Fruit fly (Drosophila melanogaster) whole organism, prepupa: ENCODE data around the gene CG13841.

ENCODE experiments used
- Blimp-1 ChIP-seq: fragments of 200-800 bp; sonication (Bioruptor generic); optimal IDR thresholded peaks from 3 replicates; lab custom pipeline; 2017; ENCODE audit warnings: missing biosample characterization, missing genetic modification characterization, mild to moderate bottlenecking, moderate library complexity, missing genetic modification reagents
- CG10631 ChIP-seq: fragments of 200-800 bp; sonication (Bioruptor generic); optimal IDR thresholded peaks from 2 replicates; lab custom pipeline; 2016; ENCODE audit warnings: missing biosample characterization, missing genetic modification characterization
- CG11294 ChIP-seq: fragments of 200-800 bp; sonication (Bioruptor generic); IDR thresholded peaks from 2 replicates; pipeline ENCODE4 v1.3.6; 2022; ENCODE audit warnings: missing biosample characterization, missing genetic modification characterization
- CG11762 ChIP-seq: fragments of 200-800 bp; sonication (Bioruptor generic); optimal IDR thresholded peaks from 3 replicates; lab custom pipeline; 2016; ENCODE audit warnings: missing biosample characterization, missing genetic modification characterization; ENCODE audit not compliant: insufficient read depth
- CG1621 ChIP-seq: fragments of 200-800 bp; sonication (Bioruptor generic); optimal IDR thresholded peaks from 3 replicates; lab custom pipeline; 2018; ENCODE audit warnings: missing biosample characterization, mild to moderate bottlenecking, missing genetic modification characterization
- CG16779 ChIP-seq: fragments of 200-800 bp; sonication (Bioruptor generic); optimal IDR thresholded peaks from 3 replicates; lab custom pipeline; 2017; ENCODE audit warnings: missing biosample characterization, mild to moderate bottlenecking, missing genetic modification characterization
- CG3032 ChIP-seq: fragments of 200-800 bp; optimal IDR thresholded peaks from 2 replicates; lab custom pipeline; 2019; ENCODE audit warnings: missing biosample characterization, mild to moderate bottlenecking, missing genetic modification characterization, moderate library complexity
- CG32006 ChIP-seq: fragments of 200-800 bp; sonication (Bioruptor generic); optimal IDR thresholded peaks from 3 replicates; lab custom pipeline; 2017; ENCODE audit warnings: missing biosample characterization, mild to moderate bottlenecking, missing genetic modification characterization
- CG34406 ChIP-seq: fragments of 200-800 bp; sonication (Bioruptor generic); optimal IDR thresholded peaks from 3 replicates; lab custom pipeline; 2016; ENCODE audit warnings: missing biosample characterization, missing genetic modification characterization
- CG4318 ChIP-seq: fragments of 200-800 bp; sonication (Bioruptor generic); optimal IDR thresholded peaks from 3 replicates; lab custom pipeline; 2017; ENCODE audit warnings: missing biosample characterization, mild to moderate bottlenecking, missing genetic modification characterization
- CG6792 ChIP-seq: fragments of 200-800 bp; sonication (Bioruptor generic); optimal IDR thresholded peaks from 3 replicates; lab custom pipeline; 2016; ENCODE audit warnings: missing biosample characterization, missing genetic modification characterization
- CG6808 ChIP-seq: fragments of 200-800 bp; sonication (Bioruptor generic); optimal IDR thresholded peaks from 3 replicates; lab custom pipeline; 2017; ENCODE audit warnings: missing biosample characterization, missing genetic modification characterization, mild to moderate bottlenecking, moderate library complexity, missing genetic modification reagents
- CG6854 ChIP-seq: fragments of 200-800 bp; sonication (Bioruptor generic); optimal IDR thresholded peaks from 2 replicates; lab custom pipeline; 2017; ENCODE audit warnings: missing biosample characterization, mild to moderate bottlenecking, missing genetic modification characterization
- CG7368 ChIP-seq: fragments of 200-800 bp; sonication (Bioruptor generic); optimal IDR thresholded peaks from 3 replicates; lab custom pipeline; 2016; ENCODE audit warnings: missing biosample characterization, missing genetic modification characterization
- CG8319 ChIP-seq: fragments of 200-800 bp; sonication (Bioruptor generic); optimal IDR thresholded peaks from 3 replicates; lab custom pipeline; 2016; ENCODE audit warnings: missing biosample characterization, missing genetic modification characterization
- CG8632 ChIP-seq: fragments of 200-800 bp; sonication (Bioruptor generic); optimal IDR thresholded peaks from 3 replicates; lab custom pipeline; 2016; ENCODE audit warnings: missing biosample characterization, missing genetic modification characterization
- CG9139 ChIP-seq: fragments of 200-800 bp; sonication (Bioruptor generic); optimal IDR thresholded peaks from 3 replicates; lab custom pipeline; 2017; ENCODE audit warnings: missing biosample characterization, mild to moderate bottlenecking, missing genetic modification characterization
- Eip75B ChIP-seq: fragments of 200-800 bp; sonication (Bioruptor generic); optimal IDR thresholded peaks from 3 replicates; lab custom pipeline; 2016; ENCODE audit warnings: missing biosample characterization, missing genetic modification characterization
- Eip78C ChIP-seq: fragments of 200-800 bp; sonication (Bioruptor generic); peaks from one replicate; lab custom pipeline; 2016; ENCODE audit warnings: missing biosample characterization, missing genetic modification characterization
- Ets21C ChIP-seq: fragments of 200-800 bp; sonication (Bioruptor generic); optimal IDR thresholded peaks from 3 replicates; lab custom pipeline; 2016; ENCODE audit warnings: missing biosample characterization, missing genetic modification characterization
- Ets96B ChIP-seq: fragments of 200-800 bp; optimal IDR thresholded peaks from 2 replicates; lab custom pipeline; 2019; ENCODE audit warnings: missing biosample characterization, mild to moderate bottlenecking, missing genetic modification characterization, moderate library complexity
- Hr38 ChIP-seq: sonication (Bioruptor generic); optimal IDR thresholded peaks from 2 replicates; lab custom pipeline; 2016; ENCODE audit warnings: missing biosample characterization, missing genetic modification characterization
- Hr39 ChIP-seq: fragments of 200-800 bp; sonication (Bioruptor generic); optimal IDR thresholded peaks from 2 replicates; lab custom pipeline; 2016; ENCODE audit warnings: missing biosample characterization, missing genetic modification characterization
- Hr4 ChIP-seq: fragments of 200-800 bp; sonication (Bioruptor generic); optimal IDR thresholded peaks from 3 replicates; lab custom pipeline; 2016; ENCODE audit warnings: missing biosample characterization, missing genetic modification characterization
- Lpt ChIP-seq: fragments of 200-800 bp; sonication (Bioruptor generic); optimal IDR thresholded peaks from 3 replicates; lab custom pipeline; 2016; ENCODE audit warnings: missing biosample characterization, missing genetic modification characterization
- Smox ChIP-seq: fragments of 200-800 bp; sonication (Bioruptor generic); optimal IDR thresholded peaks from 3 replicates; lab custom pipeline; 2016; ENCODE audit warnings: missing biosample characterization, missing genetic modification characterization
- Sox102F ChIP-seq: fragments of 200-800 bp; sonication (Bioruptor generic); optimal IDR thresholded peaks from 2 replicates; lab custom pipeline; 2016; ENCODE audit warnings: missing biosample characterization, mild to moderate bottlenecking, missing genetic modification characterization
- dsx ChIP-seq: fragments of 200-800 bp; optimal IDR thresholded peaks from 3 replicates; lab custom pipeline; 2019; ENCODE audit warnings: missing biosample characterization, mild to moderate bottlenecking, missing genetic modification characterization, moderate library complexity; ENCODE audit not compliant: poor library complexity, severe bottlenecking
- eg ChIP-seq: fragments of 200-800 bp; sonication (Bioruptor generic); IDR thresholded peaks from 3 replicates; pipeline ENCODE4 v1.3.6; 2022; ENCODE audit warnings: missing biosample characterization, missing genetic modification characterization
- esn ChIP-seq: fragments of 200-800 bp; sonication (Bioruptor generic); optimal IDR thresholded peaks from 2 replicates; lab custom pipeline; 2016; ENCODE audit warnings: missing biosample characterization, mild to moderate bottlenecking, missing genetic modification characterization, moderate library complexity
- fd59A ChIP-seq: fragments of 200-800 bp; sonication (Bioruptor generic); optimal IDR thresholded peaks from 2 replicates; lab custom pipeline; 2017; ENCODE audit warnings: missing biosample characterization, mild to moderate bottlenecking, missing genetic modification characterization, missing genetic modification reagents
- fd85E ChIP-seq: fragments of 200-800 bp; sonication (Bioruptor generic); optimal IDR thresholded peaks from 3 replicates; lab custom pipeline; 2016; ENCODE audit warnings: missing biosample characterization, missing genetic modification characterization
- fkh ChIP-seq: fragments of 200-800 bp; sonication (Bioruptor generic); optimal IDR thresholded peaks from 3 replicates; lab custom pipeline; 2017; ENCODE audit warnings: missing biosample characterization, mild to moderate bottlenecking, missing genetic modification characterization, moderate library complexity
- net ChIP-seq: fragments of 200-800 bp; sonication (Bioruptor generic); optimal IDR thresholded peaks from 3 replicates; lab custom pipeline; 2016; ENCODE audit warnings: missing biosample characterization, missing genetic modification characterization
- salr ChIP-seq, 2 experiments: fragments of 200-800 bp; sonication (Bioruptor generic); optimal IDR thresholded peaks; 3 replicates each; lab custom pipeline; 2016 to 2018; ENCODE audit warnings: missing biosample characterization in 2 of 2, missing genetic modification characterization in 2 of 2, mild to moderate bottlenecking in 1 of 2
- spab ChIP-seq: fragments of 200-800 bp; sonication (Bioruptor generic); optimal IDR thresholded peaks from 2 replicates; lab custom pipeline; 2017; ENCODE audit warnings: missing biosample characterization, mild to moderate bottlenecking, missing genetic modification characterization, missing genetic modification reagents
- ss ChIP-seq, 2 experiments: fragments of 200-800 bp; sonication (Bioruptor generic); optimal IDR thresholded peaks; 2 replicates in 1 of 2; 3 replicates in 1 of 2; lab custom pipeline; 2017 to 2018; ENCODE audit warnings: mild to moderate bottlenecking in 2 of 2, missing biosample characterization in 2 of 2, missing genetic modification characterization in 2 of 2, moderate library complexity in 1 of 2
- svp ChIP-seq: fragments of 200-800 bp; sonication (Bioruptor generic); peaks from one replicate; lab custom pipeline; 2016; ENCODE audit warnings: missing biosample characterization, missing genetic modification characterization
- topi ChIP-seq: fragments of 200-800 bp; sonication (Bioruptor generic); optimal IDR thresholded peaks from 3 replicates; lab custom pipeline; 2016; ENCODE audit warnings: missing biosample characterization, missing genetic modification characterization
- vri ChIP-seq: fragments of 200-800 bp; sonication (Bioruptor generic); optimal IDR thresholded peaks from 3 replicates; lab custom pipeline; 2016; ENCODE audit warnings: missing biosample characterization, mild to moderate bottlenecking, missing genetic modification characterization

Gene CG13841

dm6 chr3R:22753895-22754774, 13.4 kb downstream of the CG13841 start (continued):
- TF ChIP-seq CG4318 (GFP tag; lab: Kevin White, UChicago): peak; percentile 51

- TF ChIP-seq fkh (GFP tag; lab: Kevin White, UChicago) (peak; percentile 71), CG32006 (no peak), ss (GFP tag; optimal IDR thresholded peaks at IDR 0.05; lab: Kevin White, UChicago) (peak in 1 of 2 experiments; percentile 38)
Observed at dm6 chr3R:22753600-22753894, 14.0 kb downstream of the CG13841 start.

dm6 chr3R:22752929-22753328, 14.6 kb downstream of the CG13841 start:
- TF ChIP-seq Eip75B (GFP tag; lab: Kevin White, UChicago) (no peak), CG11762 (GFP tag; lab: Kevin White, UChicago) (no peak), svp (peak; percentile 35), eg (GFP tag; lab: Robert Waterston, UW) (0 out of 3 replicates have a peak, but pooled peaks have one; percentile 12), Eip78C (GFP tag; lab: Kevin White, UChicago) (peak; percentile 21)

dm6 chr3R:22751698-22752097, 15.8 kb downstream of the CG13841 start:
- TF ChIP-seq ss (GFP tag; optimal IDR thresholded peaks at IDR 0.05; lab: Kevin White, UChicago) (no peak), svp (peak; percentile 69), CG9139 (GFP tag; lab: Kevin White, UChicago) (no peak), vri (GFP tag; lab: Kevin White, UChicago) (no peak)
- TF ChIP-seq, all 60 proteins: peak for 1

- peak; percentile 9 for TF ChIP-seq topi (GFP tag; lab: Kevin White, UChicago)
- TF ChIP-seq vri (GFP tag; lab: Kevin White, UChicago): peak; percentile 39
- peak; percentile 42 for TF ChIP-seq CG7368 (GFP tag; lab: Kevin White, UChicago)
- peak; percentile 42 for TF ChIP-seq CG11762 (GFP tag; lab: Kevin White, UChicago)
- peak; percentile 29 for TF ChIP-seq CG6792
- no peak for TF ChIP-seq CG11294 (GFP tag; lab: Robert Waterston, UW)
- TF ChIP-seq Sox102F (GFP tag; lab: Kevin White, UChicago): peak; percentile 26
- TF ChIP-seq CG16779: no peak
- no peak for TF ChIP-seq CG4318 (GFP tag; lab: Kevin White, UChicago)
- TF ChIP-seq CG34406: peak; percentile 2
- TF ChIP-seq CG6808: no peak
- no peak for TF ChIP-seq dsx (GFP tag; lab: Kevin White, UChicago)
- TF ChIP-seq CG10631: no peak
- no peak for TF ChIP-seq CG6854 (GFP tag; lab: Kevin White, UChicago)
- peak; percentile 15 for TF ChIP-seq Ets21C (GFP tag; lab: Kevin White, UChicago)
- TF ChIP-seq fkh (GFP tag; lab: Kevin White, UChicago): peak; percentile 9
- peak; percentile 65 for TF ChIP-seq svp
- TF ChIP-seq Eip78C (GFP tag; lab: Kevin White, UChicago): peak; percentile 73
- TF ChIP-seq ss (GFP tag; optimal IDR thresholded peaks at IDR 0.05; lab: Kevin White, UChicago): no peak
- no peak for TF ChIP-seq esn (GFP tag; lab: Kevin White, UChicago)
- TF ChIP-seq Smox (GFP tag; lab: Kevin White, UChicago): peak; percentile 6
- no peak for TF ChIP-seq CG8632 (GFP tag; lab: Kevin White, UChicago)
- peak; percentile 6 for TF ChIP-seq CG8319 (GFP tag; lab: Kevin White, UChicago)
- no peak for TF ChIP-seq spab (GFP tag; lab: Kevin White, UChicago)
- peak; percentile 18 for TF ChIP-seq Ets96B (tag; lab: Kevin White, UChicago)
- no peak for TF ChIP-seq fd85E
- no peak for TF ChIP-seq CG3032
- no peak for TF ChIP-seq CG9139 (GFP tag; lab: Kevin White, UChicago)
- TF ChIP-seq CG32006: peak; percentile 54
- no peak for TF ChIP-seq net
- TF ChIP-seq salr (GFP tag; optimal IDR thresholded peaks at IDR 0.05; lab: Kevin White, UChicago): no peak
- peak; percentile 29 for TF ChIP-seq Hr39 (GFP tag; lab: Kevin White, UChicago)
- no peak for TF ChIP-seq Lpt (GFP tag; lab: Kevin White, UChicago)
- no peak for TF ChIP-seq CG1621 (tag; lab: Kevin White, UChicago)
- no peak for TF ChIP-seq Hr38
- TF ChIP-seq Blimp-1 (GFP tag; lab: Kevin White, UChicago): no peak
- TF ChIP-seq Hr4 (GFP tag; lab: Kevin White, UChicago): peak; percentile 64
- no peak for TF ChIP-seq fd59A
Observed at dm6 chr3R:22751111-22751510, 16.4 kb downstream of the CG13841 start.
